Worm (Caenorhabditis elegans) whole organism, midembryonic: ENCODE results near the gene C44B7.7.
A peak's percentile ranks its signal among the peaks of the same experiment; 100 is the strongest.

Source experiments
- cog-1 ChIP-seq: sonication (generic microtip); optimal IDR thresholded peaks from 2 replicates; lab custom pipeline; 2016; ENCODE audit warnings: missing genetic modification characterization, missing compliant biosample characterization
- flt-1 ChIP-seq: fragments of 200-800 bp; sonication (Bioruptor generic); IDR thresholded peaks from 2 replicates; pipeline ENCODE4 v1.3.6; 2022; ENCODE audit warnings: missing genetic modification characterization, missing compliant biosample characterization

ce11 chrII:6858835-6859234 is 21.1 kb downstream of the C44B7.7 start:
- no peak for TF ChIP-seq flt-1 (GFP tag; lab: Robert Waterston, UW)
- TF ChIP-seq cog-1, result peak; percentile 61
